Fruit fly (Drosophila melanogaster): ENCODE data around the gene Ccdc56.

DNA sequence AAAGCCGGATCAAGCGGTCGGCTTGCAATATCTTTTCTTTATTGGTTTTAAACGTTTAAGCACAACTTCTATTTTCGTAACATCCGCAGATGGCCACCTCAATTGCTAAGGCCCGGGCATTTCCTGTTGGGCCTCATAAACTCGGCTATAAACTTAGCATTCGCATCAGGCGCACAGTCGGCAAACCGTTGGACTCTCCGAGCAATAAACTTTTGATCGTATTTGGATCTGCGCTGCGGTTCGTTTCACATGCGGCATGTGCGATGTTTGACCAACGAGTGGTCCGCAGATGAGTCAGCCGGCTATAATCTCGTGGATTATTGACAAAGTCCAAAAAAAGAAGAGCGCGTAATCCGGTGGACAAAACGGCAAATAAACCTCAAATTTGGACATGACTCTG is 3.0 kb downstream of the Ccdc56 start:
- no peak for TF ChIP-seq Hr96 (GFP tag; optimal IDR thresholded peaks at IDR 0.05)
- TF ChIP-seq Crg-1 (GFP tag; optimal IDR thresholded peaks at IDR 0.05), result no peak
- no peak for TF ChIP-seq kay (GFP tag; ENCODE audit: borderline replicate concordance)
- no peak for TF ChIP-seq CG7101 (tag; optimal IDR thresholded peaks at IDR 0.05)
- TF ChIP-seq CG12768 (GFP tag; optimal IDR thresholded peaks at IDR 0.05), result no peak
- TF ChIP-seq CG14711 (tag; optimal IDR thresholded peaks at IDR 0.05), result no peak
- no peak for TF ChIP-seq CG11617 (GFP tag; optimal IDR thresholded peaks at IDR 0.05)
- no peak for TF ChIP-seq CG1620 (GFP tag; optimal IDR thresholded peaks at IDR 0.05)
- no peak for TF ChIP-seq cnc (optimal IDR thresholded peaks at IDR 0.05)
- no peak for TF ChIP-seq cic (GFP tag; optimal IDR thresholded peaks at IDR 0.05)
- TF ChIP-seq Mnt (GFP tag; optimal IDR thresholded peaks at IDR 0.05), result no peak

Data from whole organism, adult.